Fruit fly (Drosophila melanogaster) whole organism, embryonic: ENCODE measurements around the gene Glut3.

Experiments used
- Atf3 ChIP-seq: fragments of 200-800 bp; sonication (Bioruptor generic); optimal IDR thresholded peaks from 3 replicates; lab custom pipeline; 2016; ENCODE audit warnings: missing biosample characterization, missing genetic modification characterization
- CG11723 ChIP-seq: fragments of 200-800 bp; sonication (Bioruptor generic); optimal IDR thresholded peaks from 2 replicates; lab custom pipeline; 2017; ENCODE audit warnings: missing biosample characterization, mild to moderate bottlenecking, missing genetic modification characterization
- CG13296 ChIP-seq: fragments of 200-800 bp; sonication (Bioruptor generic); optimal IDR thresholded peaks from 3 replicates; lab custom pipeline; 2018; ENCODE audit warnings: missing biosample characterization, mild to moderate bottlenecking, missing genetic modification characterization
- CG1647 ChIP-seq: fragments of 200-800 bp; sonication (Bioruptor generic); optimal IDR thresholded peaks from 3 replicates; lab custom pipeline; 2016; ENCODE audit warnings: missing biosample characterization, missing genetic modification characterization
- CG32767 ChIP-seq: fragments of 200-800 bp; sonication (Bioruptor generic); IDR thresholded peaks from 2 replicates; pipeline ENCODE4 v1.3.6; 2022; ENCODE audit warnings: missing biosample characterization, missing genetic modification characterization
- CG34376 ChIP-seq: fragments of 200-800 bp; sonication (Bioruptor generic); optimal IDR thresholded peaks from 2 replicates; lab custom pipeline; 2018; ENCODE audit warnings: missing biosample characterization, mild to moderate bottlenecking, missing genetic modification characterization
- Elba2 ChIP-seq: fragments of 200-800 bp; sonication (Bioruptor generic); optimal IDR thresholded peaks from 3 replicates; lab custom pipeline; 2016; ENCODE audit warnings: missing biosample characterization, missing genetic modification characterization
- Sox102F ChIP-seq: fragments of 200-800 bp; sonication (Bioruptor generic); optimal IDR thresholded peaks from 2 replicates; lab custom pipeline; 2018; ENCODE audit warnings: missing biosample characterization, mild to moderate bottlenecking, missing genetic modification characterization, moderate library complexity
- Xbp1 ChIP-seq: fragments of 200-800 bp; sonication (Bioruptor generic); optimal IDR thresholded peaks from 3 replicates; lab custom pipeline; 2016; ENCODE audit warnings: missing biosample characterization, mild to moderate bottlenecking, missing genetic modification characterization
- croc ChIP-seq: fragments of 200-800 bp; sonication (Bioruptor generic); conservative IDR thresholded peaks from 3 replicates; pipeline ENCODE4 v1.3.6; 2022; ENCODE audit warnings: missing biosample characterization, missing genetic modification characterization
- klu ChIP-seq: fragments of 200-800 bp; sonication (Bioruptor generic); IDR thresholded peaks from 2 replicates; pipeline ENCODE4 v1.3.6; 2022; ENCODE audit warnings: missing biosample characterization, missing genetic modification characterization
- ranshi ChIP-seq: fragments of 200-800 bp; sonication (Bioruptor generic); IDR thresholded peaks from 2 replicates; pipeline ENCODE4 v1.3.6; 2022; ENCODE audit warnings: missing biosample characterization, missing genetic modification characterization
- unc-4 ChIP-seq: fragments of 200-800 bp; sonication (Bioruptor generic); IDR thresholded peaks from 2 replicates; pipeline ENCODE4 v1.3.6; 2022; ENCODE audit warnings: missing biosample characterization, missing genetic modification characterization; ENCODE audit not compliant: partially characterized antibody

DNA sequence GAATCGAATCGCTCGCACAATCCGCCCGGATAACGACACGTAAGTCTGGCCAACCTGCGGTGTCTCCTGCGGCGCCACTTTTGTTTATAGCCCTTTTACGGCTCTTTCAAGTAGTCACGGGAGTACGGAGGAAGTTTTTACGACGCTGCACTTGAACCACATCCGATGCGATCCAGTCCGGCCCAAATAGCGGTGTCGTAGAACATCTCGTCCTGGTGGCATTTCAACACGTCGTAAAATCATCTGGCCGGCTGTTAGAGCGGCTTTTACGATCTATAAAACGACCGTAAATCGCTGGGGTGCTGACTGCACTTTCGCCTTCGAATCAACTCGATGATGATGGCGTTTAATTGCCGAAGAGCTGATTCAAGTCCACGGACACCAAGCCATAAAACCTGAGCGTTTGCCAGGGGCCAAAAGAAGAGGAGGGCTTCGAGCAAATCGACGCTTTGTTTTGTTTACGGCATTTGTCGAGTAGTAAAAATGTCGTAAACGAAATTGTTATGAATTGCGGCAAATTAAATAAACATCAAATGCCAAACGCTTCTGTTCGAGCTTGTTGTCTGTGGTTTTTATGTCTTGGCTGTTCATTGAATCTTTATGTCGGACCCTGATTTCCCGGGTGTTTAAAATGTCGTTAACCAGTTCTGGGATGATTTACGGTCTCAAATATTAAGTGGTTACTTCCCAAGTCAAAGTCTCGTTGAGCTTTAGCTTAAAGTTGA, 17.3 kb upstream of the Glut3 start:
- TF ChIP-seq CG32767 (GFP tag; lab: Robert Waterston, UW), result no peak
- TF ChIP-seq CG1647 (GFP tag; lab: Kevin White, UChicago), result no peak
- no peak for TF ChIP-seq CG13296 (GFP tag; lab: Kevin White, UChicago)
- TF ChIP-seq ranshi (GFP tag; lab: Robert Waterston, UW), result no peak
- no peak for TF ChIP-seq CG34376
- no peak for TF ChIP-seq Atf3
- no peak for TF ChIP-seq Sox102F
- TF ChIP-seq klu (GFP tag; lab: Robert Waterston, UW), result no peak
- TF ChIP-seq croc (GFP tag; lab: Robert Waterston, UW), result no peak
- TF ChIP-seq Xbp1 (GFP tag; lab: Kevin White, UChicago), result no peak
- TF ChIP-seq unc-4, result no peak
- no peak for TF ChIP-seq CG11723 (GFP tag; lab: Kevin White, UChicago)
- TF ChIP-seq Elba2 (GFP tag; lab: Kevin White, UChicago), result no peak
